Fruit fly (Drosophila melanogaster): ENCODE measurements around the gene CG43367.

dm6 chr3L:4193730-4194649 is at the start of gene CG43367:
- TF ChIP-seq psq (optimal IDR thresholded peaks at IDR 0.05) (no peak), insv (optimal IDR thresholded peaks at IDR 0.05) (no peak)
